Fruit fly (Drosophila melanogaster) S2 (cell line): ENCODE measurements around the gene Fatp1.

Experiments used
- CG8478 ChIP-seq: fragments of >200 bp; optimal IDR thresholded peaks from 2 replicates; lab custom pipeline; 2018
- CTCF ChIP-seq, 2 experiments: fragments of >200 bp; optimal IDR thresholded peaks; 2 replicates each; lab custom pipeline; 2018

Gene Fatp1

DNA sequence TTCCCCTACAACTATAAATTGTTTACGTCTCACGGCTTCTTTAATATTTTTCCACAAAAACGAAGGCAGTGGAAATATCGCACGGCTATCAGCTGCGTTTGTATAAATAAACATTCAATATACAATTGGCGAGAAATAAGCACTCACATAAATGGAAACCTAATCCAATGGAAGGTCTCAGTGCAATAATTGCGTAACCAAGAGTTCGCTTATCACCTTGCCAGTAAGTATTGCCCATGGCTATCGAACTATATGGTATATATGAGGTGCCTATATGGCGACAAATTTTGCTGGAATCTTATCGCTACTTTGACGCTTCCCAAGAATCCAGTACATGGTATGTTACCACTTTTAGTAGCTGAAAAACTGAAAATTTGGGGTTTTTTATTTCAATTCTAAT is 14.8 kb downstream of the Fatp1 start:
- TF ChIP-seq CTCF (optimal IDR thresholded peaks at IDR 0.05; lab: Kevin White, UChicago) (no peak), CG8478 (lab: Kevin White, UChicago) (no peak)

- no peak for TF ChIP-seq CTCF (optimal IDR thresholded peaks at IDR 0.05; lab: Kevin White, UChicago)
- TF ChIP-seq CG8478 (lab: Kevin White, UChicago) = no peak
These were observed 16.6 kb downstream of the Fatp1 start for dm6 chr2L:10500309-10500974.

- no peak for TF ChIP-seq CTCF (optimal IDR thresholded peaks at IDR 0.05; lab: Kevin White, UChicago)
- no peak for TF ChIP-seq CG8478 (lab: Kevin White, UChicago)
These were observed 17.4 kb downstream of the Fatp1 start for dm6 chr2L:10499608-10500007.

DNA sequence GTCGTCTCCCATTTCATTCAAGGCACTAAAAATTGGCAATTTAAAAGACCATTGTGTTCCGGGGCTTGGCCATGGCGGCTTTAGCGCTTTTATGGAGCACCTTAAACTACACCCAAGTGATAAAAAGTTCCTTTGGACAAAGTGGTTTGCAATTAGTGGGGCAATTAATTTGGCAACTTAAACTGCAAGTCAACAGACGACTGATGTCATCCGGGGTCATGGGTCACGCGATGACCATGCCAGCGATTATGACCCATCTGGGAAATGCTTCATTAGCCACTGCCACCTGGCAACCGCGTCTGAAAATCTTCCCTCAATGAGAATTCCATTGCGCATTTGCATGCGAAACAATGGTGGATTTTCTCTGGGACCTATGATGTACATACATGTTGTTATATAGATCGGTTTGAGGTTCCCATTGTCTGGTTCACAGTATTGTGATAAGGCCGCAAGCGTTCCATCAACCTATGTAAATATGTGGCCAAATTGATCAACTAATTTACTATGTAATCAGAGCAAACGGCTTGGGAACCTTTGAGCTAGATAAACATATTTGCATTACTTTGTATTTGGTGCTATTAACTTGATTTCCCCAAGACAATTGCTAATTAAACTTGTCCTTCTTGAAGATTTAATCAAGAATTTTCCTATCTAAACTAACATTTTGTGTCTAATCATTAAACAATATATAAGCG is 19.8 kb downstream of the Fatp1 start:
- TF ChIP-seq CG8478 (lab: Kevin White, UChicago) = no peak
- TF ChIP-seq CTCF (optimal IDR thresholded peaks at IDR 0.05; lab: Kevin White, UChicago) = no peak

DNA sequence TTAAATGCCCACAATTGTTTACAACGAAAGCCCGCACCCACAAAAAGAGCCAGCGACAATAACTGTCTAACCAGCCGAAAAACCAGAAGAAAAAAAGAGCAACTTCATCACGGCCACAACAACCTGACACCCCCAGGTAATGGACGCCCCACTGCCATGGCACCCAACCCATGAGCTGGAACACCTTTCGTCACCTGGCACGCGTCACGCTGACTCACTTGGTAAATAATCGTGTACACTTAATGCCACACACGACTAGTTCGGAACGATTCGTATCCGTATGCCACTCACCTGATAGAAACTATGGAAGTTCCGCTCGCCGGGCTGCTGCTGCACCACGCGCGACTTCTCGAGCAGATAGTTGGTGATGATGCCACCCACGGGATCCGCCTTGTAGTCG is 20.7 kb downstream of the Fatp1 start:
- TF ChIP-seq CG8478 (lab: Kevin White, UChicago) (no peak), CTCF (optimal IDR thresholded peaks at IDR 0.05; lab: Kevin White, UChicago) (no peak)

DNA sequence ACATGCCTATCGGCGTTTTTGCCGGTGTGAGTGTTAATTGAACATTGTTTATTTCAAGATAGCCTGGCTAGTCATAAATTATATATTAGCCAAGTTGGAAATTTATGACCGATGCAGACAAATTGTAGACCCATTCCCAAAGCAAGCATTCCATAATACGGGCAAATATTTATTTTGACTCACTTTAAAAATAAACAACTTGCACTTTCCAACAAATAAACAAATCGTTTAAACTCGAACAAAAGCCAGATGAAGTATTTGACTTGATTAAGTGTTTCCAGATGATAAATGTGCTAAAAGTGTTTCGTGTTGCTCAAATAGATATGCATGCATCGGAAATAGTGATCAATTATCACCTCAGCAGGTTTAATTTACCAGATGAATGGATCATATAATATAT is 21.5 kb downstream of the Fatp1 start:
- TF ChIP-seq CTCF (optimal IDR thresholded peaks at IDR 0.05; lab: Kevin White, UChicago) = no peak

DNA sequence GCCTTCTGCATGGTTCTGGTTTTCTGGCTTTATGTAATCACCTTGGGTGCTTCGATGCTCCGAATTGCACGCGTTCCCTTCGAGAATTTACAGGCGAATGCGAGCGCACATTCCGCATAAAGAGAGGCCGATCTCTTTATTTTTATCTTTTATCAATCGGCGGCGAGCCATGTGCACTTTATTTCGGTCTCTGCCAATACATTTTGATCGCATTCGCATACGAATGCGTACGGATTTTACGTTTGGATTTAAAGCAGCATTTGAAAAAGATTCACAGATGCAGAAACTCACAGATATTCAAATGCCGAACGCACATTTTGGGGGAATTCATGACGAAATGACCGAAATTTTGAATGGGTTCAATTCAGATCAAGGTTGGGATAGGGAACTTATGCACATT is 25.7 kb downstream of the Fatp1 start, which contains the start of gene CG13144:
CG13144 (minus strand) TSS at position 101 of the 400 bp plus-strand sequence.
- TF ChIP-seq CG8478 (lab: Kevin White, UChicago) (no peak), CTCF (optimal IDR thresholded peaks at IDR 0.05; lab: Kevin White, UChicago) (no peak)

DNA sequence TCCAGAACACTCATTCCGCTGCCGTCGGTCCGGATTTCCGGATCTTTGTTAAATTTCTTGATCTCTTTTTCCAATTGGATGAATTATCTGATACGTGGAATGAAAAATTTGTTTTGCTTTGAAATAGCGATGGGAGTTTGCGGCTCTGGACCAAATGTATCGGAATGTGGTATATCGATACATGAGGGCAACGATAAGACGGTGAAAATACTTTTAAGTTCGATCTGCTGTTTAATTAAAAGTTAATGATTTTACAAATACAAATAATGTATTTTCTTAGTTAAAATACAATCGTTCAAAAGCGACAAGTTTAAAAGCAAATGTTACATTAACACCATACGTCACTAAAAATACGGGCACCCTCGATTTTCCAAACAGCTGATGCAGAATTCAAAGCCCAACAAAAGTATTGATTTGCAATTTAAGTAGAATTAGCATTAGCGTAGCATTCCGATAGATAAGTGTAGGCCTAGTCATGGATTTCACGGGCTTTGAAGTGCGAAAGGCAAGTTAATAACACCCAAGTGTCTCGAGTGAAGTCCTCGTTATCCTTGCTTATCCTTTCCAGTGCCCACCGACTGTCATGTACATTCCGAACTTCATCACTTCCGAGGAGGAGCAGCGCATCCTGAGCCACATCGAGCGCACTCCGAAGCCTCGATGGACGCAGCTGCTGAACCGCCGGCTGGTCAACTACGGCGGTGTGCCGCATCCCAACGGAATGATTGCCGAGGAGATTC is 28.4 kb downstream of the Fatp1 start, which contains the start of the genes Cog4 and CG6144:
Cog4 (minus strand) TSS at position 139 of the 740 bp plus-strand sequence.
CG6144 (plus strand) TSS at position 211 of the 740 bp plus-strand sequence.
- no peak for TF ChIP-seq CTCF (optimal IDR thresholded peaks at IDR 0.05; lab: Kevin White, UChicago)
- TF ChIP-seq CG8478 (lab: Kevin White, UChicago) = no peak

- TF ChIP-seq CTCF (optimal IDR thresholded peaks at IDR 0.05; lab: Kevin White, UChicago) (no peak), CG8478 (lab: Kevin White, UChicago) (no peak)
These were observed 33.9 kb downstream of the Fatp1 start, which contains the start of gene Grip75 for dm6 chr2L:10483073-10483472. TSS of gene Grip75 (plus strand) at chr2L:10483295.

DNA sequence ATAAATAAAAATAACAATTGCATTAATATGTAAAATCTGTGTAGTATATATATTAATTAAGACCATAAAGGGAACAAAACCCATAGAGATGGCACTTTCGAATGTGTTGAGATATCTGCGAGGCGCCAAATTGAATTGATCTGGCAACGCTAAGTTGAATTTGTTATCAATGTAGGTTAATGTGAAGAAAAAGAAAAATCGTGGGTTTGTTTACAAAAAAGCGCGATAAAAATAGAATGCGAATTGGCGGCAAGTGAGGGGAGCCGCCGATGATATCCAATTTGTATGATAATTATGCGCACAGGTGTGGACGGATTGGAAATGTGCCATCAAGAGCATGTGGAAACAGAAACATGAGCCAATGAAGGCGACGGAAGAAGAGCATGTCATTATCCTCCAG is 37.2 kb downstream of the Fatp1 start:
- TF ChIP-seq CG8478 (lab: Kevin White, UChicago) (no peak), CTCF (optimal IDR thresholded peaks at IDR 0.05; lab: Kevin White, UChicago) (no peak)

DNA sequence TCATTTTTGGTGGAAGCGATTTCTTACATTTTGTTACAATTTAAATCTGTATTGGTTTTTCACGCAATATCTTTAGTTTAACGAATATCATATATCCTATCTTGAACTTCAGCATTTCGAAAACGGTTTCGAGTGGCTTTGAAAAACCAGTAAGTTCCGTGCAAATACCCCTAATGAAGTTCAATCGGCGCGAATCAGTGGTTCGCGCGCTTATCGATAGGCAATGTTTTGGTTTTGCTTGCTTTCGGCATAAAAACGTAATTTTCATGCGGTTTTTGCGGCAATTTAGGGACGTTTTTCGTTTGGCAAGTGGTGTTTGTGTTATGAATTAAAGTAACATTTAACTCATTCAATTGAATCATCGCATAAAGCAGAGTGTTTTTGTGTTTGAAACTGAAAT is 40.1 kb downstream of the Fatp1 start, which contains the start of gene RluA-2:
RluA-2 (plus strand) TSS at position 195 of the 400 bp plus-strand sequence.
- no peak for TF ChIP-seq CTCF (optimal IDR thresholded peaks at IDR 0.05; lab: Kevin White, UChicago)
- no peak for TF ChIP-seq CG8478 (lab: Kevin White, UChicago)

- TF ChIP-seq CTCF (optimal IDR thresholded peaks at IDR 0.05; lab: Kevin White, UChicago) = no peak
- no peak for TF ChIP-seq CG8478 (lab: Kevin White, UChicago)
These were observed 42.2 kb downstream of the Fatp1 start for dm6 chr2L:10474815-10475214.

dm6 chr2L:10474268-10474678 is 42.7 kb downstream of the Fatp1 start, which contains the start of gene RluA-1:
TSS of gene RluA-1 (minus strand) at chr2L:10474349.
- no peak for TF ChIP-seq CTCF (optimal IDR thresholded peaks at IDR 0.05; lab: Kevin White, UChicago)
- no peak for TF ChIP-seq CG8478 (lab: Kevin White, UChicago)

- TF ChIP-seq CG8478 (lab: Kevin White, UChicago) (no peak), CTCF (optimal IDR thresholded peaks at IDR 0.05; lab: Kevin White, UChicago) (no peak)
These were observed 44.8 kb downstream of the Fatp1 start for dm6 chr2L:10472257-10472656.

- TF ChIP-seq CTCF (optimal IDR thresholded peaks at IDR 0.05; lab: Kevin White, UChicago) (no peak), CG8478 (lab: Kevin White, UChicago) (no peak)
These were observed 46.8 kb downstream of the Fatp1 start for dm6 chr2L:10470211-10470610.
